Fruit fly (Drosophila melanogaster) whole organism, embryonic: Measurements from ENCODE around the gene wda.
A peak's percentile ranks its signal among the peaks of the same experiment; 100 is the strongest.

Experiments
- Abd-B ChIP-seq: fragments of 200-800 bp; sonication (Bioruptor generic); optimal IDR thresholded peaks from 2 replicates; lab custom pipeline; 2018; ENCODE audit warnings: missing biosample characterization, mild to moderate bottlenecking, missing genetic modification characterization, moderate library complexity
- Asciz ChIP-seq: fragments of 200-800 bp; sonication (Bioruptor generic); optimal IDR thresholded peaks from 2 replicates; lab custom pipeline; 2017; ENCODE audit warnings: missing biosample characterization, mild to moderate bottlenecking, missing genetic modification characterization, missing genetic modification reagents
- Atf-2 ChIP-seq: fragments of 200-800 bp; sonication (Bioruptor generic); optimal IDR thresholded peaks from 2 replicates; lab custom pipeline; 2016; ENCODE audit warnings: missing biosample characterization, missing genetic modification characterization
- Atf6 ChIP-seq: fragments of 200-800 bp; sonication (Bioruptor generic); IDR thresholded peaks from 2 replicates; pipeline ENCODE4 v1.3.6; 2022; ENCODE audit warnings: missing biosample characterization, missing genetic modification characterization
- B-H1 ChIP-seq: fragments of 200-800 bp; sonication (Bioruptor generic); IDR thresholded peaks from 3 replicates; pipeline ENCODE4 v1.3.6; 2022; ENCODE audit warnings: missing biosample characterization, missing genetic modification characterization
- C15 ChIP-seq: fragments of 200-800 bp; sonication (Bioruptor generic); IDR thresholded peaks from 3 replicates; pipeline ENCODE4 v1.3.6; 2022; ENCODE audit warnings: missing biosample characterization, missing genetic modification characterization
- CG10274 ChIP-seq: fragments of 200-800 bp; sonication (Bioruptor generic); optimal IDR thresholded peaks from 3 replicates; lab custom pipeline; 2017; ENCODE audit warnings: missing biosample characterization, mild to moderate bottlenecking, missing genetic modification characterization
- CG10462 ChIP-seq: fragments of 200-800 bp; sonication (Bioruptor generic); optimal IDR thresholded peaks from 2 replicates; lab custom pipeline; 2016; ENCODE audit warnings: missing biosample characterization, missing genetic modification characterization
- CG11696 ChIP-seq: fragments of 200-800 bp; sonication (Bioruptor generic); IDR thresholded peaks from 2 replicates; pipeline ENCODE4 v1.3.6; 2022; ENCODE audit warnings: missing biosample characterization, missing genetic modification characterization
- CG1647 ChIP-seq: fragments of 200-800 bp; sonication (Bioruptor generic); optimal IDR thresholded peaks from 3 replicates; lab custom pipeline; 2016; ENCODE audit warnings: missing biosample characterization, missing genetic modification characterization
- CG16863 ChIP-seq: fragments of 200-800 bp; sonication (Bioruptor generic); optimal IDR thresholded peaks from 3 replicates; lab custom pipeline; 2016; ENCODE audit warnings: missing biosample characterization, missing genetic modification characterization
- CG17361 ChIP-seq: fragments of 200-800 bp; sonication (Bioruptor generic); IDR thresholded peaks from 3 replicates; pipeline ENCODE4 v1.3.6; 2022; ENCODE audit warnings: missing biosample characterization, missing genetic modification characterization
- CG3065 ChIP-seq: fragments of 200-800 bp; sonication (Bioruptor generic); optimal IDR thresholded peaks from 2 replicates; lab custom pipeline; 2016; ENCODE audit warnings: missing biosample characterization, missing genetic modification characterization
- CG34224 ChIP-seq: fragments of 200-800 bp; sonication (Bioruptor generic); IDR thresholded peaks from 3 replicates; pipeline ENCODE4 v1.3.6; 2022; ENCODE audit warnings: missing biosample characterization, missing genetic modification characterization; ENCODE audit not compliant: partially characterized antibody
- CG42726 ChIP-seq: fragments of 200-800 bp; sonication (Bioruptor generic); IDR thresholded peaks from 2 replicates; pipeline ENCODE4 v1.3.6; 2022; ENCODE audit warnings: missing biosample characterization, missing genetic modification characterization; ENCODE audit not compliant: partially characterized antibody
- CG4404 ChIP-seq: fragments of 200-800 bp; sonication (Bioruptor generic); IDR thresholded peaks from 2 replicates; pipeline ENCODE4 v1.3.6; 2022; ENCODE audit warnings: missing biosample characterization, missing genetic modification characterization
- CG6854 ChIP-seq: fragments of 200-800 bp; sonication (Bioruptor generic); optimal IDR thresholded peaks from 3 replicates; lab custom pipeline; 2017; ENCODE audit warnings: missing biosample characterization, mild to moderate bottlenecking, missing genetic modification characterization
- CG7372 ChIP-seq: fragments of 200-800 bp; sonication (Bioruptor generic); IDR thresholded peaks from 2 replicates; pipeline ENCODE4 v1.3.6; 2022; ENCODE audit warnings: missing biosample characterization, missing genetic modification characterization
- CG7745 ChIP-seq: fragments of 200-800 bp; sonication (Bioruptor generic); optimal IDR thresholded peaks from 2 replicates; lab custom pipeline; 2018; ENCODE audit warnings: missing biosample characterization, mild to moderate bottlenecking, missing genetic modification characterization, moderate library complexity
- Dbx ChIP-seq: fragments of 200-800 bp; sonication (Bioruptor generic); IDR thresholded peaks from 3 replicates; pipeline ENCODE4 v1.3.6; 2022; ENCODE audit warnings: missing biosample characterization, missing genetic modification characterization
- Dek ChIP-seq: fragments of 200-800 bp; sonication (Bioruptor generic); optimal IDR thresholded peaks from 3 replicates; lab custom pipeline; 2019; ENCODE audit warnings: missing biosample characterization, mild to moderate bottlenecking, missing genetic modification characterization, moderate library complexity
- Dip3 ChIP-seq: fragments of 200-800 bp; sonication (Bioruptor generic); optimal IDR thresholded peaks from 3 replicates; lab custom pipeline; 2016; ENCODE audit warnings: missing biosample characterization, missing genetic modification characterization
- Dp ChIP-seq: fragments of 200-800 bp; sonication (Bioruptor generic); optimal IDR thresholded peaks from 2 replicates; lab custom pipeline; 2018; ENCODE audit warnings: missing biosample characterization, mild to moderate bottlenecking, missing genetic modification characterization, moderate library complexity
- Drgx ChIP-seq: fragments of 200-800 bp; sonication (Bioruptor generic); IDR thresholded peaks from 2 replicates; pipeline ENCODE4 v1.3.6; 2022; ENCODE audit warnings: missing biosample characterization, missing genetic modification characterization
- E2f1 ChIP-seq: fragments of 200-800 bp; sonication (Bioruptor generic); IDR thresholded peaks from 2 replicates; pipeline ENCODE4 v1.3.6; 2022; ENCODE audit warnings: missing biosample characterization, missing genetic modification characterization
- H15 ChIP-seq: fragments of 200-800 bp; sonication (Bioruptor generic); IDR thresholded peaks from 3 replicates; pipeline ENCODE4 v1.3.6; 2022; ENCODE audit warnings: missing biosample characterization, missing genetic modification characterization
- Hsf ChIP-seq: fragments of 200-800 bp; sonication (Bioruptor generic); optimal IDR thresholded peaks from 3 replicates; lab custom pipeline; 2016; ENCODE audit warnings: missing biosample characterization, missing genetic modification characterization
- MBD-R2 ChIP-seq: fragments of 200-800 bp; sonication (Bioruptor generic); IDR thresholded peaks from 2 replicates; pipeline ENCODE4 v1.3.6; 2022; ENCODE audit warnings: missing biosample characterization, missing genetic modification characterization
- Nf-YA ChIP-seq: fragments of 200-800 bp; sonication (Bioruptor generic); IDR thresholded peaks from 2 replicates; pipeline ENCODE4 v1.3.6; 2022; ENCODE audit warnings: missing biosample characterization, missing genetic modification characterization
- Pdp1 ChIP-seq, 2 experiments: fragments of 200-800 bp; sonication (Bioruptor generic); optimal IDR thresholded peaks; 3 replicates each; lab custom pipeline; 2016; ENCODE audit warnings: missing biosample characterization in 2 of 2, missing genetic modification characterization in 2 of 2, mild to moderate bottlenecking in 1 of 2, moderate library complexity in 1 of 2
- Rx ChIP-seq: fragments of 200-800 bp; sonication (Bioruptor generic); IDR thresholded peaks from 2 replicates; pipeline ENCODE4 v1.3.6; 2022; ENCODE audit warnings: missing biosample characterization, missing genetic modification characterization
- Stat92E ChIP-seq, 3 experiments: fragments of >200 bp in 2 of 3; fragments of 200-800 bp in 1 of 3; sonication (Bioruptor generic) in 1 of 3; optimal IDR thresholded peaks; 2 replicates each; lab custom pipeline; 2017 to 2019; ENCODE audit warnings: missing biosample characterization in 3 of 3, missing genetic modification characterization in 3 of 3, mild to moderate bottlenecking in 1 of 3, moderate library complexity in 1 of 3
- Tbp ChIP-seq: fragments of >200 bp; optimal IDR thresholded peaks from 2 replicates; lab custom pipeline; 2018; ENCODE audit warnings: missing biosample characterization, missing genetic modification characterization
- ab ChIP-seq: fragments of 200-800 bp; sonication (Bioruptor generic); optimal IDR thresholded peaks from 2 replicates; lab custom pipeline; 2016; ENCODE audit warnings: missing biosample characterization, missing genetic modification characterization
- az2 ChIP-seq: fragments of 200-800 bp; sonication (Bioruptor generic); optimal IDR thresholded peaks from 3 replicates; lab custom pipeline; 2016; ENCODE audit warnings: missing biosample characterization, missing genetic modification characterization
- br ChIP-seq: fragments of >200 bp; optimal IDR thresholded peaks from 2 replicates; lab custom pipeline; 2017
- cas ChIP-seq: fragments of 200-800 bp; sonication (Bioruptor generic); IDR thresholded peaks from 2 replicates; pipeline ENCODE4 v1.3.6; 2022; ENCODE audit warnings: missing biosample characterization, missing genetic modification characterization
- chn ChIP-seq: fragments of 200-800 bp; sonication (Bioruptor generic); optimal IDR thresholded peaks from 2 replicates; lab custom pipeline; 2016; ENCODE audit warnings: missing biosample characterization, missing genetic modification characterization
- ci ChIP-seq: fragments of 200-800 bp; sonication (Bioruptor generic); IDR thresholded peaks from 3 replicates; pipeline ENCODE4 v1.3.6; 2022; ENCODE audit warnings: missing biosample characterization, missing genetic modification characterization
- disco-r ChIP-seq: fragments of 200-800 bp; sonication (Bioruptor generic); optimal IDR thresholded peaks from 2 replicates; lab custom pipeline; 2016; ENCODE audit warnings: missing biosample characterization, missing genetic modification characterization
- fd102C ChIP-seq: fragments of 200-800 bp; sonication (Bioruptor generic); optimal IDR thresholded peaks from 2 replicates; lab custom pipeline; 2018; ENCODE audit warnings: missing biosample characterization, mild to moderate bottlenecking, missing genetic modification characterization, moderate library complexity
- fu2 ChIP-seq: fragments of 200-800 bp; sonication (Bioruptor generic); optimal IDR thresholded peaks from 2 replicates; lab custom pipeline; 2016; ENCODE audit warnings: missing biosample characterization, missing genetic modification characterization
- gfzf ChIP-seq: fragments of 200-800 bp; sonication (Bioruptor generic); optimal IDR thresholded peaks from 2 replicates; lab custom pipeline; 2016; ENCODE audit warnings: missing biosample characterization, mild to moderate bottlenecking, missing genetic modification characterization, moderate library complexity
- grau ChIP-seq: fragments of 200-800 bp; optimal IDR thresholded peaks from 3 replicates; lab custom pipeline; 2019; ENCODE audit warnings: missing biosample characterization, mild to moderate bottlenecking, missing genetic modification characterization, moderate library complexity
- nom ChIP-seq: fragments of 200-800 bp; sonication (Bioruptor generic); optimal IDR thresholded peaks from 2 replicates; lab custom pipeline; 2017; ENCODE audit warnings: missing biosample characterization, missing genetic modification characterization, mild to moderate bottlenecking, moderate library complexity, missing genetic modification reagents
- org-1 ChIP-seq: fragments of 200-800 bp; sonication (Bioruptor generic); optimal IDR thresholded peaks from 2 replicates; lab custom pipeline; 2017; ENCODE audit warnings: missing biosample characterization, missing genetic modification characterization
- p53 ChIP-seq: fragments of 200-800 bp; sonication (Bioruptor generic); optimal IDR thresholded peaks from 2 replicates; lab custom pipeline; 2016; ENCODE audit warnings: missing biosample characterization, missing genetic modification characterization
- pnt ChIP-seq: fragments of 200-800 bp; sonication (Bioruptor generic); optimal IDR thresholded peaks from 3 replicates; lab custom pipeline; 2016; ENCODE audit warnings: missing biosample characterization, missing genetic modification characterization
- repo ChIP-seq: fragments of 200-800 bp; sonication (Bioruptor generic); optimal IDR thresholded peaks from 2 replicates; lab custom pipeline; 2016; ENCODE audit warnings: missing biosample characterization, missing genetic modification characterization
- sens-2 ChIP-seq: fragments of 200-800 bp; sonication (Bioruptor generic); IDR thresholded peaks from 2 replicates; pipeline ENCODE4 v1.3.6; 2022; ENCODE audit warnings: missing biosample characterization, missing genetic modification characterization
- seq ChIP-seq: fragments of 200-800 bp; sonication (Bioruptor generic); IDR thresholded peaks from 2 replicates; pipeline ENCODE4 v1.3.6; 2022; ENCODE audit warnings: missing biosample characterization, missing genetic modification characterization
- stwl ChIP-seq: fragments of 200-800 bp; sonication (Bioruptor generic); optimal IDR thresholded peaks from 3 replicates; lab custom pipeline; 2018; ENCODE audit warnings: missing biosample characterization, mild to moderate bottlenecking, missing genetic modification characterization, moderate library complexity
- tup ChIP-seq: fragments of 200-800 bp; sonication (Bioruptor generic); optimal IDR thresholded peaks from 2 replicates; lab custom pipeline; 2016; ENCODE audit warnings: missing biosample characterization, mild to moderate bottlenecking, missing genetic modification characterization, moderate library complexity

The wda gene

DNA sequence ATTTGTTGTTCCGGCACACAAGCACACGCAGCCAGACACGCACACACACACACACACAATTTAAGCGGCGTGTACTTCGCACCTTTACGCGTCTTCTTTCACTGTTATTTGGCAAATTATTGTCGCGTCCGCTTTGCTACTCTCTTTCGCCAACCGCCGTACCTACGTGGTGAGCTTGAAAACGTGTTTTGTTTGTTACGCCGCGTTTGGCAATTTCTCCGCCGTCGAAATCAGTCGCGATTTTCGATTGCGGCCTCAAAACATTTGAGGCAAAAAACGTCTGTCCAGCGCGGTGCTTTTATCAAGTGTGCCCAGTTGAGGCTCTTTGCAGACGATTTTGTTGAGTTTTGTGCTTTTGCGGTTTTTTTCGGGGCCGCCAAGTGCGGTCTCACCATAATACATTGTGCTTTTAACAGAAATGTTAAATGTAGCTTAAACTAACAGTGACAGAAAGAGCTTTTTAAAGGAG, 36.2 kb downstream of the wda start (continued):
- peak; percentile 54 for TF ChIP-seq Dp
- TF ChIP-seq cas (GFP tag; lab: Robert Waterston, UW): no peak
- no peak for TF ChIP-seq CG6854 (GFP tag; lab: Kevin White, UChicago)
- TF ChIP-seq CG42726: no peak
- TF ChIP-seq Tbp (GFP tag; lab: Kevin White, UChicago): no peak
- TF ChIP-seq Pdp1 (GFP tag; optimal IDR thresholded peaks at IDR 0.05; lab: Kevin White, UChicago): peak in 1 of 2 experiments; percentile 23
- no peak for TF ChIP-seq chn (GFP tag; lab: Kevin White, UChicago)
- TF ChIP-seq pnt (GFP tag; lab: Kevin White, UChicago): no peak
- no peak for TF ChIP-seq H15 (GFP tag; lab: Robert Waterston, UW)
- TF ChIP-seq Dip3 (GFP tag; lab: Kevin White, UChicago): no peak
- TF ChIP-seq ab (GFP tag; lab: Kevin White, UChicago): no peak
- TF ChIP-seq CG3065: no peak
- TF ChIP-seq CG7745 (tag; lab: Kevin White, UChicago): no peak
- no peak for TF ChIP-seq CG10274 (GFP tag; lab: Kevin White, UChicago)
- TF ChIP-seq Abd-B (GFP tag; lab: Kevin White, UChicago): no peak
- no peak for TF ChIP-seq Atf-2 (GFP tag; lab: Kevin White, UChicago)
- no peak for TF ChIP-seq br (lab: Kevin White, UChicago)
- TF ChIP-seq CG34224 (GFP tag; lab: Robert Waterston, UW): no peak
- no peak for TF ChIP-seq CG17361
- TF ChIP-seq CG16863 (GFP tag; lab: Kevin White, UChicago): no peak
- no peak for TF ChIP-seq az2 (GFP tag; lab: Kevin White, UChicago)
- TF ChIP-seq Stat92E (GFP tag; optimal IDR thresholded peaks at IDR 0.05; lab: Kevin White, UChicago): no peak
- no peak for TF ChIP-seq C15 (GFP tag; lab: Robert Waterston, UW)
- no peak for TF ChIP-seq CG11696 (GFP tag; lab: Robert Waterston, UW)
- TF ChIP-seq CG4404: no peak
- no peak for TF ChIP-seq fd102C (GFP tag; lab: Kevin White, UChicago)
- TF ChIP-seq seq (GFP tag; lab: Robert Waterston, UW): no peak
- peak; percentile 34 for TF ChIP-seq stwl (tag; lab: Kevin White, UChicago)
- TF ChIP-seq CG1647 (GFP tag; lab: Kevin White, UChicago): no peak
- TF ChIP-seq B-H1 (GFP tag; lab: Robert Waterston, UW): no peak
- TF ChIP-seq sens-2: no peak
- TF ChIP-seq p53 (GFP tag; lab: Kevin White, UChicago): no peak
- TF ChIP-seq ci (GFP tag; lab: Robert Waterston, UW): 0 out of 3 replicates have a peak, but pooled peaks have one; percentile 36
- no peak for TF ChIP-seq Dek (tag; lab: Kevin White, UChicago)
- TF ChIP-seq Atf6 (GFP tag; lab: Robert Waterston, UW): no peak
- no peak for TF ChIP-seq CG10462 (GFP tag; lab: Kevin White, UChicago)
- no peak for TF ChIP-seq org-1 (GFP tag; lab: Kevin White, UChicago)
- no peak for TF ChIP-seq tup
- TF ChIP-seq disco-r (GFP tag; lab: Kevin White, UChicago): no peak
- no peak for TF ChIP-seq E2f1 (GFP tag; lab: Robert Waterston, UW)
- TF ChIP-seq Rx (GFP tag; lab: Robert Waterston, UW): no peak
- TF ChIP-seq Hsf (GFP tag; lab: Kevin White, UChicago): no peak
- no peak for TF ChIP-seq fu2
- no peak for TF ChIP-seq grau (tag; lab: Kevin White, UChicago)
- TF ChIP-seq Drgx (GFP tag; lab: Robert Waterston, UW): no peak
- TF ChIP-seq repo (GFP tag; lab: Kevin White, UChicago): no peak
- peak; percentile 19; the same call in 1 of the 3 replicates for TF ChIP-seq Dbx (GFP tag; lab: Robert Waterston, UW)
- no peak for TF ChIP-seq CG7372
- TF ChIP-seq gfzf (GFP tag; lab: Kevin White, UChicago): peak; percentile 88
- no peak; the same call in 1 of the 2 replicates for TF ChIP-seq MBD-R2 (GFP tag; lab: Robert Waterston, UW)
- no peak for TF ChIP-seq Nf-YA
- TF ChIP-seq Asciz: no peak
- TF ChIP-seq nom: peak; percentile 69
